Worm (Caenorhabditis elegans) whole organism, mixed stage, embryonic: ENCODE results near the gene pgl-2.

Experiments
- M03D4.4 ChIP-seq: sonication (generic microtip); optimal IDR thresholded peaks from 2 replicates; lab custom pipeline; 2017; ENCODE audit warnings: mild to moderate bottlenecking, missing genetic modification characterization, missing compliant biosample characterization
- bed-3 ChIP-seq: fragments of 200-800 bp; sonication (Bioruptor generic); optimal IDR thresholded peaks from 3 replicates; lab custom pipeline; 2018; ENCODE audit warnings: mild to moderate bottlenecking, missing genetic modification characterization, moderate library complexity, missing compliant biosample characterization
- blmp-1 ChIP-seq: fragments of 150-350 bp; optimal IDR thresholded peaks from 2 replicates; lab custom pipeline; 2014; ENCODE audit warnings: missing biosample characterization, missing genetic modification characterization
- ceh-39 ChIP-seq: fragments of 150-350 bp; optimal IDR thresholded peaks from 2 replicates; lab custom pipeline; 2014; ENCODE audit warnings: missing biosample characterization, missing genetic modification characterization
- ceh-43 ChIP-seq: fragments of 200-800 bp; sonication (Bioruptor generic); optimal IDR thresholded peaks from 2 replicates; lab custom pipeline; 2018; ENCODE audit warnings: mild to moderate bottlenecking, missing genetic modification characterization, moderate library complexity, missing compliant biosample characterization
- ceh-83 ChIP-seq: fragments of 200-800 bp; sonication (Bioruptor generic); optimal IDR thresholded peaks from 2 replicates; lab custom pipeline; 2018; ENCODE audit warnings: mild to moderate bottlenecking, missing genetic modification characterization, missing compliant biosample characterization
- ces-1 ChIP-seq: fragments of 150-350 bp; optimal IDR thresholded peaks from 2 replicates; lab custom pipeline; 2014; ENCODE audit warnings: missing biosample characterization, missing genetic modification reagents, missing genetic modification characterization
- cnd-1 ChIP-seq: fragments of 200-800 bp; sonication (Bioruptor generic); optimal IDR thresholded peaks from 2 replicates; lab custom pipeline; 2018; ENCODE audit warnings: mild to moderate bottlenecking, missing genetic modification characterization, missing compliant biosample characterization
- drap-1 ChIP-seq: fragments of 200-800 bp; sonication (Bioruptor generic); optimal IDR thresholded peaks from 3 replicates; lab custom pipeline; 2018; ENCODE audit warnings: mild to moderate bottlenecking, missing genetic modification characterization, missing compliant biosample characterization
- elt-1 ChIP-seq: sonication (generic microtip); optimal IDR thresholded peaks from 2 replicates; lab custom pipeline; 2017; ENCODE audit warnings: missing genetic modification characterization, mild to moderate bottlenecking, missing compliant biosample characterization, antibody characterized with exemption, moderate library complexity, borderline replicate concordance; ENCODE audit not compliant: insufficient read depth
- elt-3 ChIP-seq: fragments of 150-350 bp; optimal IDR thresholded peaks from 2 replicates; lab custom pipeline; 2014; ENCODE audit warnings: missing biosample characterization, missing genetic modification characterization
- flh-1 ChIP-seq: fragments of 200-800 bp; sonication (Bioruptor generic); optimal IDR thresholded peaks from 2 replicates; lab custom pipeline; 2018; ENCODE audit warnings: mild to moderate bottlenecking, missing genetic modification characterization, moderate library complexity, missing compliant biosample characterization
- ham-2 ChIP-seq: fragments of 200-800 bp; sonication (Bioruptor generic); optimal IDR thresholded peaks from 2 replicates; lab custom pipeline; 2018; ENCODE audit warnings: mild to moderate bottlenecking, missing genetic modification characterization, missing compliant biosample characterization
- hlh-1 ChIP-seq: fragments of 150-350 bp; optimal IDR thresholded peaks from 2 replicates; lab custom pipeline; 2014; ENCODE audit warnings: missing biosample characterization, missing genetic modification reagents, missing genetic modification characterization
- lin-13 ChIP-seq: fragments of 150-350 bp; optimal IDR thresholded peaks from 2 replicates; lab custom pipeline; 2014; ENCODE audit warnings: missing biosample characterization, missing genetic modification characterization
- lin-32 ChIP-seq: fragments of 200-800 bp; sonication (Bioruptor generic); optimal IDR thresholded peaks from 2 replicates; lab custom pipeline; 2018; ENCODE audit warnings: mild to moderate bottlenecking, missing genetic modification characterization, missing compliant biosample characterization
- lsy-2 ChIP-seq: fragments of 150-350 bp; optimal IDR thresholded peaks from 2 replicates; lab custom pipeline; 2014; ENCODE audit warnings: missing biosample characterization, missing genetic modification characterization
- mab-5 ChIP-seq: fragments of 150-350 bp; optimal IDR thresholded peaks from 2 replicates; lab custom pipeline; 2014; ENCODE audit warnings: missing biosample characterization, missing genetic modification characterization
- mep-1 ChIP-seq: fragments of 150-350 bp; optimal IDR thresholded peaks from 2 replicates; lab custom pipeline; 2017; ENCODE audit warnings: missing biosample characterization, missing genetic modification reagents, missing genetic modification characterization, inconsistent platforms
- mls-2 ChIP-seq: sonication (generic microtip); optimal IDR thresholded peaks from 2 replicates; lab custom pipeline; 2016; ENCODE audit warnings: mild to moderate bottlenecking, missing genetic modification characterization, moderate library complexity, missing compliant biosample characterization
- nhr-12 ChIP-seq: fragments of 150-350 bp; optimal IDR thresholded peaks from 2 replicates; lab custom pipeline; 2014; ENCODE audit warnings: missing biosample characterization, missing genetic modification characterization
- nhr-2 ChIP-seq: fragments of 150-350 bp; optimal IDR thresholded peaks from 2 replicates; lab custom pipeline; 2014; ENCODE audit warnings: missing biosample characterization, missing genetic modification characterization
- nhr-237 ChIP-seq: fragments of 150-350 bp; optimal IDR thresholded peaks from 2 replicates; lab custom pipeline; 2014; ENCODE audit warnings: missing biosample characterization, missing genetic modification characterization
- nhr-28 ChIP-seq: fragments of 150-350 bp; optimal IDR thresholded peaks from 2 replicates; lab custom pipeline; 2014; ENCODE audit warnings: missing biosample characterization, missing genetic modification characterization
- nhr-76 ChIP-seq: sonication (generic microtip); optimal IDR thresholded peaks from 2 replicates; lab custom pipeline; 2017; ENCODE audit warnings: missing biosample characterization, missing genetic modification characterization
- pha-4 ChIP-seq: fragments of 150-350 bp; optimal IDR thresholded peaks from 2 replicates; lab custom pipeline; 2018; ENCODE audit warnings: missing biosample characterization, missing genetic modification reagents, missing genetic modification characterization
- sem-2 ChIP-seq: fragments of 200-800 bp; sonication (Bioruptor generic); optimal IDR thresholded peaks from 2 replicates; lab custom pipeline; 2018; ENCODE audit warnings: mild to moderate bottlenecking, missing genetic modification characterization, missing compliant biosample characterization
- snpc-4 ChIP-seq: fragments of 150-350 bp; optimal IDR thresholded peaks from 2 replicates; lab custom pipeline; 2014; ENCODE audit warnings: missing biosample characterization, missing genetic modification characterization
- sptf-1 ChIP-seq: sonication (generic microtip); optimal IDR thresholded peaks from 2 replicates; lab custom pipeline; 2017; ENCODE audit warnings: mild to moderate bottlenecking, missing genetic modification characterization, moderate library complexity, missing compliant biosample characterization
- tbx-8 ChIP-seq: fragments of 200-800 bp; sonication (Bioruptor generic); optimal IDR thresholded peaks from 2 replicates; lab custom pipeline; 2018; ENCODE audit warnings: mild to moderate bottlenecking, missing genetic modification characterization, moderate library complexity, missing compliant biosample characterization
- unc-120 ChIP-seq: sonication (generic microtip); optimal IDR thresholded peaks from 2 replicates; lab custom pipeline; 2017; ENCODE audit warnings: missing genetic modification characterization, missing compliant biosample characterization; ENCODE audit not compliant: poor library complexity, severe bottlenecking
- unc-39 ChIP-seq: fragments of 150-350 bp; optimal IDR thresholded peaks from 2 replicates; lab custom pipeline; 2014; ENCODE audit warnings: missing biosample characterization, missing genetic modification characterization
- unc-62 ChIP-seq: fragments of 150-350 bp; optimal IDR thresholded peaks from 2 replicates; lab custom pipeline; 2014; ENCODE audit warnings: missing biosample characterization, missing genetic modification reagents, missing genetic modification characterization
- zip-8 ChIP-seq: fragments of 150-350 bp; optimal IDR thresholded peaks from 2 replicates; lab custom pipeline; 2014; ENCODE audit warnings: missing biosample characterization, missing genetic modification characterization

Gene pgl-2

DNA sequence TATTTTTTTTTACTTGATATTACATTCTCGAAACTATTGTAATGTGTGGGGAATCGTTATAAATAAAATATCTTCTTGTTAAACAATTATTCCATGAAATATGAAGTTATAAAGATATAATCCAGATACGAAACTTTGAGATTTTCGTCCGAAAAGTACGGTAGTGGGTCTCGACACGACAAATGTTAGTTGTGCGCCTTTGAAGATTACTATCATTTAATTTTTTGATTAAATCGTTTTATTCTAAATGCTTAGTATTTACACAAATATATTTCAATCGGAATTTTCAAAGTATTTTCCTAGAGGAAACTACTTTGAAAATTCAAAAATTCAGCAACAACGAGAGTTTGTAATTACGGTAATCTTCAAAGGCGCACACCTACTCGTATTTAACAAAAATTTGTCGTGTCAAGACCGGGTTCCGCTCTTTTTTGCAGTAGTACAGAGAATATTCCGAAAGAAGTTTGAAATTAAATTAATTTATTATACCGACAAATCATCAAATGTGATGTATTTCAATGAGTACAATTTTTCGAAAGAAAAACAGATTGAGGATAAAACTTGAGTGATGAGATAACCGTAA lies 23.0 kb downstream of the pgl-2 start:
- TF ChIP-seq nhr-12 (tag; lab: Kevin White, UChicago), result no peak
- TF ChIP-seq blmp-1 (tag; lab: Kevin White, UChicago), result no peak
- no peak for TF ChIP-seq snpc-4 (tag; lab: Kevin White, UChicago)
- TF ChIP-seq unc-39 (tag; lab: Kevin White, UChicago), result no peak
- TF ChIP-seq mab-5 (tag; lab: Kevin White, UChicago), result no peak
- TF ChIP-seq ham-2 (GFP tag; lab: Kevin White, UChicago), result no peak
- no peak for TF ChIP-seq ceh-43 (GFP tag; lab: Kevin White, UChicago)
- no peak for TF ChIP-seq unc-62 (GFP tag; lab: Kevin White, UChicago)
- no peak for TF ChIP-seq M03D4.4
- no peak for TF ChIP-seq lin-32 (GFP tag; lab: Kevin White, UChicago)

DNA sequence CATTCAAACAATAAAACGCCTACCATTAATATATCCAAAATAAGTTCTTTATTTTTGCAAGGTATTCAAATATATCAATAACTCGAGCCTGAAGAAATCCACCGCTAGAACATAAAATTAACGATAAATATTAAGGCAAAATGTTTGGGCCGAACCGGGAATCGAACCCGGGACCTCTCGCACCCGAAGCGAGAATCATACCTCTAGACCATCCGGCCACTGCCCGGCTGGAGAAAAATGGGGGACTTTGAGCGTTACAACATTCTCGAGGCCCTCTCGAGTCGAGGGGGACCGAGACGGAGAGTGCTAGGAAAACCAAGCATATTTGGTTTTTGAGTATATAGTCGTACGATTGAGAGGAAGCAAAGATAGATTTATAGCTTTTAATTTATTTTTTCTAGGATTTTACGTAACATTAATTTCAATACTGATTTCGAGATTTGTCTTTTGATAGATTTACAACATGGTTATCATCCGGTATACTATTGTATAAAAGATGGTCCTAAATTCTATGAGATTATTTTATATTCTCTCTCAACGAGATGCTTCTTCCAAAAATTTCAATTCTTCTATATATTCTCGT lies 24.9 kb downstream of the pgl-2 start, which contains the start of gene flp-23:
TSS of gene flp-23 (plus strand) at position 533 of the 583 bp plus-strand sequence.
- TF ChIP-seq zip-8 (no peak), nhr-237 (tag; lab: Kevin White, UChicago) (no peak), lsy-2 (tag; lab: Kevin White, UChicago) (no peak), elt-1 (no peak), ceh-43 (GFP tag; lab: Kevin White, UChicago) (peak; percentile 71), cnd-1 (peak; percentile 78), hlh-1 (peak; percentile 0), M03D4.4 (peak; percentile 85), ham-2 (GFP tag; lab: Kevin White, UChicago) (peak; percentile 34), flh-1 (GFP tag; lab: Kevin White, UChicago) (peak; percentile 52), unc-120 (tag; lab: Kevin White, UChicago) (peak; percentile 66), tbx-8 (GFP tag; lab: Kevin White, UChicago) (no peak), pha-4 (no peak), mep-1 (tag; lab: Kevin White, UChicago) (peak; percentile 12), elt-3 (tag; lab: Kevin White, UChicago) (no peak), lin-32 (GFP tag; lab: Kevin White, UChicago) (peak; percentile 50), nhr-28 (tag; lab: Kevin White, UChicago) (no peak), snpc-4 (tag; lab: Kevin White, UChicago) (no peak), lin-13 (no peak), sem-2 (peak; percentile 73), blmp-1 (tag; lab: Kevin White, UChicago) (peak; percentile 22), sptf-1 (tag; lab: Kevin White, UChicago) (peak; percentile 88), unc-62 (GFP tag; lab: Kevin White, UChicago) (no peak), drap-1 (GFP tag; lab: Kevin White, UChicago) (peak; percentile 80), mls-2 (tag; lab: Kevin White, UChicago) (peak; percentile 87), ces-1 (GFP tag; lab: Kevin White, UChicago) (peak; percentile 6), bed-3 (GFP tag; lab: Kevin White, UChicago) (peak; percentile 68), mab-5 (tag; lab: Kevin White, UChicago) (no peak), nhr-76 (tag; lab: Kevin White, UChicago) (no peak), ceh-39 (tag; lab: Kevin White, UChicago) (no peak), nhr-12 (tag; lab: Kevin White, UChicago) (no peak), ceh-83 (GFP tag; lab: Kevin White, UChicago) (peak; percentile 89)

DNA sequence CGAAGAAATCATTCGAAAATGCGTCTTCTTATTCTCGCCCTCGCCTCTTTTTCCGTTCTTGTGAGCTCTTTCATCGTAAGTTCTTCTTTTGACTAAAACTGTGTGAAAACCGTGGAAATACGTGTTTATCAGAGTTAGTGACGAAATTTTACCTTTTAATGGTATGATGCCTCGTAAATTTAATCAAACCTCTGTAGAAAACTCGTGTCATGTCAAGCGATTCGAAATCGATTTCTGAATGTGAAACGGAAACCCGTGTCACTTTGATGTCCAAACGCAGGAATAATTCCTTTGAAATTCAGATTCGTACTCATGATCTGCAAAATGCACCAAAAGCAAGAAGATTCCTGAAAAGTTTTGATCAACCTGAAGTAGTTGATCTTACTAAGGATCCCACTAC lies 26.6 kb downstream of the pgl-2 start, which contains the start of gene F22B7.3:
TSS of gene F22B7.3 (plus strand) at position 301 of the 400 bp plus-strand sequence.
- TF ChIP-seq ceh-83 (GFP tag; lab: Kevin White, UChicago) (no peak), ceh-39 (tag; lab: Kevin White, UChicago) (no peak), nhr-2 (no peak), zip-8 (no peak), mab-5 (tag; lab: Kevin White, UChicago) (no peak)
